Fruit fly (Drosophila melanogaster) whole organism, embryonic: ENCODE data around the gene CG14245.

ENCODE experiments used
- CG10979 ChIP-seq: fragments of 200-800 bp; sonication (Bioruptor generic); optimal IDR thresholded peaks from 2 replicates; lab custom pipeline; 2018; ENCODE audit warnings: missing biosample characterization, mild to moderate bottlenecking, missing genetic modification characterization, moderate library complexity
- CG11085 ChIP-seq: fragments of 200-800 bp; sonication (Bioruptor generic); IDR thresholded peaks from 2 replicates; pipeline ENCODE4 v1.3.6; 2022; ENCODE audit warnings: missing biosample characterization, missing genetic modification characterization
- CG15479 ChIP-seq: fragments of 200-800 bp; sonication (Bioruptor generic); optimal IDR thresholded peaks from 3 replicates; lab custom pipeline; 2019; ENCODE audit warnings: missing biosample characterization, mild to moderate bottlenecking, missing genetic modification characterization, moderate library complexity
- CG4617 ChIP-seq: fragments of 200-800 bp; sonication (Bioruptor generic); optimal IDR thresholded peaks from 3 replicates; lab custom pipeline; 2016; ENCODE audit warnings: missing biosample characterization, missing genetic modification characterization, borderline replicate concordance
- CG6854 ChIP-seq: fragments of 200-800 bp; sonication (Bioruptor generic); optimal IDR thresholded peaks from 3 replicates; lab custom pipeline; 2017; ENCODE audit warnings: missing biosample characterization, mild to moderate bottlenecking, missing genetic modification characterization
- CG8924 ChIP-seq: fragments of 200-800 bp; optimal IDR thresholded peaks from 3 replicates; lab custom pipeline; 2019; ENCODE audit warnings: missing biosample characterization, mild to moderate bottlenecking, missing genetic modification characterization, moderate library complexity
- ERR ChIP-seq: fragments of 200-800 bp; sonication (Bioruptor generic); optimal IDR thresholded peaks from 2 replicates; lab custom pipeline; 2016; ENCODE audit warnings: missing biosample characterization, missing genetic modification characterization
- Kr ChIP-seq: fragments of 200-800 bp; sonication (Bioruptor generic); optimal IDR thresholded peaks from 2 replicates; lab custom pipeline; 2017; ENCODE audit warnings: missing biosample characterization, mild to moderate bottlenecking, missing genetic modification characterization
- Ravus ChIP-seq: fragments of 200-800 bp; sonication (Bioruptor generic); IDR thresholded peaks from 2 replicates; pipeline ENCODE4 v1.3.6; 2022; ENCODE audit warnings: missing biosample characterization, missing genetic modification characterization
- Six4 ChIP-seq: fragments of 200-800 bp; sonication (Bioruptor generic); optimal IDR thresholded peaks from 2 replicates; lab custom pipeline; 2016; ENCODE audit warnings: missing biosample characterization, missing genetic modification characterization
- ac ChIP-seq: fragments of 200-800 bp; sonication (Bioruptor generic); optimal IDR thresholded peaks from 3 replicates; lab custom pipeline; 2017; ENCODE audit warnings: missing biosample characterization, mild to moderate bottlenecking, missing genetic modification characterization
- her ChIP-seq: fragments of 200-800 bp; sonication (Bioruptor generic); optimal IDR thresholded peaks from 2 replicates; lab custom pipeline; 2016; ENCODE audit warnings: missing biosample characterization, missing genetic modification characterization
- sim ChIP-seq: fragments of 200-800 bp; sonication (Bioruptor generic); IDR thresholded peaks from 2 replicates; pipeline ENCODE4 v1.3.6; 2022; ENCODE audit warnings: missing biosample characterization, missing genetic modification characterization
- unpg ChIP-seq: fragments of 200-800 bp; sonication (Bioruptor generic); optimal IDR thresholded peaks from 3 replicates; lab custom pipeline; 2018; ENCODE audit warnings: missing biosample characterization, mild to moderate bottlenecking, missing genetic modification characterization, moderate library complexity

dm6 chr3R:26727014-26727413 lies 1.5 kb upstream of the CG14245 start, which contains the start of gene CG14246:
- no peak for TF ChIP-seq CG8924 (tag; lab: Kevin White, UChicago)
- TF ChIP-seq Six4 (GFP tag; lab: Kevin White, UChicago) = no peak
- no peak for TF ChIP-seq sim (GFP tag; lab: Robert Waterston, UW)
- TF ChIP-seq ac (GFP tag; lab: Kevin White, UChicago) = no peak
- TF ChIP-seq CG6854 = no peak
- TF ChIP-seq CG4617 (GFP tag; lab: Kevin White, UChicago) = no peak
- no peak for TF ChIP-seq her (GFP tag; lab: Kevin White, UChicago)
- TF ChIP-seq ERR (GFP tag; lab: Kevin White, UChicago) = no peak
- TF ChIP-seq unpg (GFP tag; lab: Kevin White, UChicago) = no peak
- TF ChIP-seq CG15479 = no peak
- TF ChIP-seq Ravus (GFP tag; lab: Robert Waterston, UW) = no peak
- no peak for TF ChIP-seq Kr (GFP tag; lab: Kevin White, UChicago)
- no peak for TF ChIP-seq CG10979 (tag; lab: Kevin White, UChicago)
- TF ChIP-seq CG11085 (GFP tag; lab: Robert Waterston, UW) = no peak
